Worm (Caenorhabditis elegans): ENCODE measurements around the gene Y53C12A.11.

Y53C12A.11 gene

ce11 chrII:9671308-9671707, 47.2 kb downstream of the Y53C12A.11 start, which contains the start of gene ZK1320.7:
Gene ZK1320.7 (plus strand): TSS chrII:9671608.
- TF ChIP-seq attf-4 (tag; optimal IDR thresholded peaks at IDR 0.05) = no peak
- no peak for TF ChIP-seq T20F7.1 (GFP tag; optimal IDR thresholded peaks at IDR 0.05)
- TF ChIP-seq egl-27 (tag; optimal IDR thresholded peaks at IDR 0.05) = no peak
- TF ChIP-seq F44E2.7 (GFP tag; IDR thresholded peaks at IDR 0.05) = no peak

- TF ChIP-seq T20F7.1 (GFP tag; optimal IDR thresholded peaks at IDR 0.05) = peak; percentile 97
- peak; percentile 68 for TF ChIP-seq R02D3.7 (tag; optimal IDR thresholded peaks at IDR 0.05)
- TF ChIP-seq nhr-28 (tag; optimal IDR thresholded peaks at IDR 0.05) = peak; percentile 9
- peak; percentile 26 for TF ChIP-seq fkh-10 (GFP tag; optimal IDR thresholded peaks at IDR 0.05)
- TF ChIP-seq nhr-11 (tag; optimal IDR thresholded peaks at IDR 0.05) = peak; percentile 21
- TF ChIP-seq madf-5 (GFP tag; IDR thresholded peaks at IDR 0.05) = no peak
- no peak for TF ChIP-seq tag-97 (GFP tag; IDR thresholded peaks at IDR 0.05)
- no peak for TF ChIP-seq D1046.2 (GFP tag; IDR thresholded peaks at IDR 0.05)
- TF ChIP-seq ces-1 (GFP tag; optimal IDR thresholded peaks at IDR 0.05) = no peak
- peak in 1 of 2 experiments; percentile 59 for TF ChIP-seq unc-62 (GFP tag; optimal IDR thresholded peaks at IDR 0.05 in 1 of 2)
- no peak for TF ChIP-seq unc-62 (tag; optimal IDR thresholded peaks at IDR 0.05)
- TF ChIP-seq Y48G9A.11 (GFP tag; IDR thresholded peaks at IDR 0.05) = peak; percentile 98
- peak in 1 of 2 experiments; percentile 82 for TF ChIP-seq lsy-2 (tag; optimal IDR thresholded peaks at IDR 0.05)
- no peak for TF ChIP-seq zip-2 (tag; optimal IDR thresholded peaks at IDR 0.05)
- TF ChIP-seq daf-8 (GFP tag; IDR thresholded peaks at IDR 0.05) = no peak
- TF ChIP-seq ztf-7 (tag; optimal IDR thresholded peaks at IDR 0.05) = no peak
- TF ChIP-seq ceh-20 (GFP tag; IDR thresholded peaks at IDR 0.05) = no peak
- peak; percentile 60 for TF ChIP-seq mes-2 (tag; optimal IDR thresholded peaks at IDR 0.05; ENCODE audit: poor library complexity, severe bottlenecking)
- peak; percentile 78 for TF ChIP-seq aha-1 (tag)
- TF ChIP-seq dpl-1 (GFP tag; optimal IDR thresholded peaks at IDR 0.05) = peak; percentile 66
- TF ChIP-seq ZK546.5 (tag; optimal IDR thresholded peaks at IDR 0.05) = no peak
- TF ChIP-seq daf-16 (GFP tag; optimal IDR thresholded peaks at IDR 0.05) = no peak
- TF ChIP-seq daf-16 (tag; optimal IDR thresholded peaks at IDR 0.05) = peak; percentile 42
- TF ChIP-seq jun-1 (tag; optimal IDR thresholded peaks at IDR 0.05) = no peak
Measured at ce11 chrII:9668959-9669358, 49.5 kb downstream of the Y53C12A.11 start, which contains the start of gene taf-8. Gene taf-8 (plus strand): TSS chrII:9669318.

Measured in whole organism, L4 larva.